Worm (Caenorhabditis elegans): Measurements from ENCODE around the gene esyt-2.

- TF ChIP-seq lin-13 (tag; optimal IDR thresholded peaks at IDR 0.05) = no peak
- TF ChIP-seq ces-1 (GFP tag; optimal IDR thresholded peaks at IDR 0.05) = no peak
- no peak for TF ChIP-seq elt-3 (tag; optimal IDR thresholded peaks at IDR 0.05)
- no peak for TF ChIP-seq unc-62 (GFP tag; optimal IDR thresholded peaks at IDR 0.05)
- no peak for TF ChIP-seq nhr-28 (tag; optimal IDR thresholded peaks at IDR 0.05)
- no peak for TF ChIP-seq nhr-76 (tag; optimal IDR thresholded peaks at IDR 0.05)
- no peak for TF ChIP-seq sptf-1 (tag; optimal IDR thresholded peaks at IDR 0.05)
- no peak for TF ChIP-seq lsy-2 (tag; optimal IDR thresholded peaks at IDR 0.05)
- TF ChIP-seq lin-32 (GFP tag; optimal IDR thresholded peaks at IDR 0.05) = no peak
- TF ChIP-seq ham-2 (GFP tag; optimal IDR thresholded peaks at IDR 0.05) = no peak
- no peak for TF ChIP-seq nhr-237 (tag; optimal IDR thresholded peaks at IDR 0.05)
Observed at ce11 chrIII:6270277-6270676, 39.5 kb upstream of the esyt-2 start, which contains the start of gene srg-3.
